Worm (Caenorhabditis elegans): ENCODE measurements around the gene galt-1.
A peak's percentile ranks its signal among the peaks of the same experiment; 100 is the strongest.

- TF ChIP-seq nhr-237 (tag; optimal IDR thresholded peaks at IDR 0.05) = no peak
- no peak for TF ChIP-seq ztf-11 (tag; optimal IDR thresholded peaks at IDR 0.05)
- TF ChIP-seq mab-5 (tag; optimal IDR thresholded peaks at IDR 0.05) = no peak
- no peak for TF ChIP-seq nhr-76 (tag; optimal IDR thresholded peaks at IDR 0.05)
- no peak for TF ChIP-seq mep-1 (tag; optimal IDR thresholded peaks at IDR 0.05)
- no peak for TF ChIP-seq elt-3 (tag; optimal IDR thresholded peaks at IDR 0.05)
- no peak for TF ChIP-seq unc-62 (GFP tag; optimal IDR thresholded peaks at IDR 0.05)
- no peak for TF ChIP-seq ceh-83 (GFP tag; optimal IDR thresholded peaks at IDR 0.05)
- TF ChIP-seq hlh-1 (tag; optimal IDR thresholded peaks at IDR 0.05) = peak; percentile 32
- no peak for TF ChIP-seq snpc-4 (tag; optimal IDR thresholded peaks at IDR 0.05)
- no peak for TF ChIP-seq nhr-28 (tag; optimal IDR thresholded peaks at IDR 0.05)
- TF ChIP-seq blmp-1 (tag; optimal IDR thresholded peaks at IDR 0.05) = no peak
- TF ChIP-seq pha-4 (tag; optimal IDR thresholded peaks at IDR 0.05) = no peak
These were observed 39.5 kb upstream of the galt-1 start for ce11 chrV:5891204-5891603.

All from whole organism, mixed stage, embryonic.